Fruit fly (Drosophila melanogaster): Measurements from ENCODE around the gene Tusp.

- no peak for TF ChIP-seq h (optimal IDR thresholded peaks at IDR 0.05)
- TF ChIP-seq psq (optimal IDR thresholded peaks at IDR 0.05) = no peak
Observed at dm6 chr3R:27593174-27593573, 14.5 kb upstream of the Tusp start.
